Worm (Caenorhabditis elegans): Measurements from ENCODE around the gene Y42H9B.3.

DNA sequence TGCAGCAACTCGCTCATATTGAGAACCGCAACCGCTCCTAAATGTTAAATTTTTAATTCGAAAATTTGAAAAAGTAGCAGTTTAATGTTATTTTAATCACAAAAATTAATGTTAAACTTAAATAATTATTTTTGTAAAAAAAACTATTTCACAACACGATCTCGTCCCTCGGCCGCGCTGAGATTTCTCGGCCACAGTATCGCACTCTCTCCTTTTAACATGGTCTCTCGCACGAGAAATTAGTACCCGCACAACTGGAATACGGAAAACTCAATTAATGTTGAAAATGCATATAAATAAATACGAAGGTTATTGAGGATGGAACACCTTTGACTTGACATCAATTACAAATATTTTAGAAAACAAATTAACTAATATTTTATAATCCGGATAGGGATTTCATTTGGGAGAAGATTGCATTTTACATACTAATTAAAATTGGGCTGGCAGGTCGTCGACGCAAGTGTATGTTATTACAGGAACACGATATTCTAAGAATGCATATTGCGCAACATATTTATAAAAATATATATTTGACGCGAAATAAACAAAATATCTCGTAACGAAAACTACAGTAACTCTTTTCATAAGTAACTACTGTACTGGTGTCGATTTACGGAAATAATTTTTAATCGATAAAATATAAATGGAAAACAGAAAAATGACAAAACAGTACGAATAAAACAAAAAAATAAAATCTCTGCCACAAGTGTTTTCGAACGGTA lies 7.7 kb upstream of the Y42H9B.3 start, which contains the start of gene dnc-4:
- TF ChIP-seq him-1 (tag; optimal IDR thresholded peaks at IDR 0.05) (no peak), dao-5 (tag; optimal IDR thresholded peaks at IDR 0.05) (no peak), W03F9.2 (tag; optimal IDR thresholded peaks at IDR 0.05) (no peak)
